In genomic region chrV:14414964-14415564, ce11 we compare ENCODE assay signal across 5 worm cellular contexts.
A peak's percentile ranks its signal among the peaks of the same experiment; 100 is the strongest.
TF ChIP-seq lines count a peak whose summit lies in the region.

TSS of gene nxf-1 (minus strand) at chrV:14415014.
TSS of gene C15H11.11 (plus strand) at chrV:14415499.

TF ChIP-seq in whole organism, L1 larva, 84 proteins besides CTCF, POLR2A, EP300 and RAD21 (continued from another document and continues in another):
- TF ChIP-seq C34B4.2 (tag; optimal IDR thresholded peaks at IDR 0.05; lab: Kevin White, UChicago): no peak
- TF ChIP-seq fos-1 (tag; optimal IDR thresholded peaks at IDR 0.05; lab: Kevin White, UChicago): peak; percentile 11
- no peak for TF ChIP-seq ztf-4 (tag; optimal IDR thresholded peaks at IDR 0.05; lab: Kevin White, UChicago)
- TF ChIP-seq nhr-28 (tag; optimal IDR thresholded peaks at IDR 0.05; lab: Kevin White, UChicago): no peak
- no peak for TF ChIP-seq aha-1 (tag; optimal IDR thresholded peaks at IDR 0.05; lab: Kevin White, UChicago)
- peak; percentile 62 for TF ChIP-seq C16A3.4 (tag; optimal IDR thresholded peaks at IDR 0.05; lab: Kevin White, UChicago)
- peak; percentile 80 for TF ChIP-seq swsn-7 (tag; optimal IDR thresholded peaks at IDR 0.05; lab: Kevin White, UChicago)
- peak; percentile 87 for TF ChIP-seq elt-2 (tag; optimal IDR thresholded peaks at IDR 0.05; lab: Kevin White, UChicago)
- TF ChIP-seq nhr-85 (tag; lab: Kevin White, UChicago): peak; percentile 79
- TF ChIP-seq hlh-17 (GFP tag; optimal IDR thresholded peaks at IDR 0.05; lab: Kevin White, UChicago; ENCODE audit: borderline replicate concordance): no peak
- TF ChIP-seq nhr-90 (tag; optimal IDR thresholded peaks at IDR 0.05; lab: Kevin White, UChicago; ENCODE audit: poor library complexity): peak; percentile 79
- TF ChIP-seq grh-1 (GFP tag; IDR thresholded peaks at IDR 0.05; lab: Robert Waterston, UW): no peak
- TF ChIP-seq mab-9 (GFP tag; IDR thresholded peaks at IDR 0.05; lab: Robert Waterston, UW): no peak
- peak; percentile 49 for TF ChIP-seq irx-1 (tag; optimal IDR thresholded peaks at IDR 0.05; lab: Kevin White, UChicago)
- peak in 1 of 2 experiments; percentile 74 for TF ChIP-seq mdl-1 (tag; optimal IDR thresholded peaks at IDR 0.05; lab: Kevin White, UChicago)
- no peak for TF ChIP-seq Y116A8C.19 (tag; optimal IDR thresholded peaks at IDR 0.05; lab: Kevin White, UChicago; ENCODE audit: borderline replicate concordance)
- peak; percentile 49 for TF ChIP-seq pax-3 (tag; optimal IDR thresholded peaks at IDR 0.05; lab: Kevin White, UChicago)
- TF ChIP-seq lin-35 (GFP tag; optimal IDR thresholded peaks at IDR 0.05; lab: Kevin White, UChicago): peak; percentile 63 to 79
- peak; percentile 75 for TF ChIP-seq nhr-19 (GFP tag; conservative IDR thresholded peaks at IDR 0.05; lab: Robert Waterston, UW)
- no peak for TF ChIP-seq nhr-237 (tag; optimal IDR thresholded peaks at IDR 0.05; lab: Kevin White, UChicago)
- peak; percentile 4 for TF ChIP-seq egl-13 (tag; optimal IDR thresholded peaks at IDR 0.05; lab: Kevin White, UChicago)
- peak; percentile 50 to 64 (median 51) for TF ChIP-seq ceh-82 (tag; optimal IDR thresholded peaks at IDR 0.05; lab: Kevin White, UChicago)
- peak; percentile 60 for TF ChIP-seq blmp-1 (tag; optimal IDR thresholded peaks at IDR 0.05; lab: Kevin White, UChicago)
- no peak for TF ChIP-seq unc-62 (GFP tag; optimal IDR thresholded peaks at IDR 0.05; lab: Kevin White, UChicago)
- peak; percentile 33 for TF ChIP-seq fkh-10 (GFP tag; optimal IDR thresholded peaks at IDR 0.05; lab: Kevin White, UChicago)
- no peak for TF ChIP-seq pag-3 (tag; optimal IDR thresholded peaks at IDR 0.05; lab: Kevin White, UChicago; ENCODE audit: borderline replicate concordance, insufficient read depth)

TF ChIP-seq in whole organism, L2 larva, 48 proteins besides CTCF, POLR2A, EP300 and RAD21 (continued from another document and continues in another):
- TF ChIP-seq ceh-16 (tag; optimal IDR thresholded peaks at IDR 0.05; lab: Kevin White, UChicago): no peak
- no peak for TF ChIP-seq ZK546.5 (tag; optimal IDR thresholded peaks at IDR 0.05; lab: Kevin White, UChicago)
- no peak for TF ChIP-seq mbf-1 (tag; optimal IDR thresholded peaks at IDR 0.05; lab: Kevin White, UChicago)
- peak; percentile 90 for TF ChIP-seq fos-1 (tag; optimal IDR thresholded peaks at IDR 0.05; lab: Kevin White, UChicago)
- TF ChIP-seq zag-1 (tag; optimal IDR thresholded peaks at IDR 0.05; lab: Kevin White, UChicago): no peak
- TF ChIP-seq sma-9 (GFP tag; optimal IDR thresholded peaks at IDR 0.05; lab: Kevin White, UChicago): peak; percentile 71
- TF ChIP-seq sma-9 (tag; optimal IDR thresholded peaks at IDR 0.05; lab: Kevin White, UChicago): no peak
- TF ChIP-seq unc-62 (GFP tag; optimal IDR thresholded peaks at IDR 0.05; lab: Kevin White, UChicago): no peak
- no peak for TF ChIP-seq aly-2 (tag; optimal IDR thresholded peaks at IDR 0.05; lab: Kevin White, UChicago)
- no peak for TF ChIP-seq dmd-4 (tag; optimal IDR thresholded peaks at IDR 0.05; lab: Kevin White, UChicago)
- no peak for TF ChIP-seq ztf-11 (tag; optimal IDR thresholded peaks at IDR 0.05; lab: Kevin White, UChicago)
- TF ChIP-seq lin-39 (tag; optimal IDR thresholded peaks at IDR 0.05; lab: Kevin White, UChicago): no peak
- peak; percentile 83 for TF ChIP-seq crh-2 (tag; optimal IDR thresholded peaks at IDR 0.05; lab: Kevin White, UChicago)
- TF ChIP-seq elt-3 (tag; optimal IDR thresholded peaks at IDR 0.05; lab: Kevin White, UChicago): no peak
- no peak for TF ChIP-seq nhr-6 (tag; optimal IDR thresholded peaks at IDR 0.05; lab: Kevin White, UChicago)
- no peak for TF ChIP-seq ceh-82 (tag; optimal IDR thresholded peaks at IDR 0.05; lab: Kevin White, UChicago)
- TF ChIP-seq mab-5 (tag; optimal IDR thresholded peaks at IDR 0.05; lab: Kevin White, UChicago): no peak
- no peak for TF ChIP-seq blmp-1 (tag; optimal IDR thresholded peaks at IDR 0.05; lab: Kevin White, UChicago; ENCODE audit: insufficient read depth)
- no peak for TF ChIP-seq elt-1 (tag; optimal IDR thresholded peaks at IDR 0.05; lab: Kevin White, UChicago)
- peak; percentile 47 for TF ChIP-seq lin-13 (GFP tag; optimal IDR thresholded peaks at IDR 0.05; lab: Kevin White, UChicago)
- TF ChIP-seq nhr-237 (tag; optimal IDR thresholded peaks at IDR 0.05; lab: Kevin White, UChicago): no peak
- TF ChIP-seq nhr-25 (tag; optimal IDR thresholded peaks at IDR 0.05; lab: Kevin White, UChicago): peak; percentile 56
- no peak for TF ChIP-seq ztf-1 (GFP tag; conservative IDR thresholded peaks at IDR 0.05; lab: Robert Waterston, UW)
- TF ChIP-seq mdl-1 (tag; optimal IDR thresholded peaks at IDR 0.05; lab: Kevin White, UChicago): peak in 1 of 2 experiments; percentile 43
- peak; percentile 19 for TF ChIP-seq snpc-4 (tag; optimal IDR thresholded peaks at IDR 0.05; lab: Kevin White, UChicago)
- TF ChIP-seq ama-1 (optimal IDR thresholded peaks at IDR 0.05; lab: Kevin White, UChicago): peak; percentile 70
- TF ChIP-seq ztf-4 (tag; optimal IDR thresholded peaks at IDR 0.05; lab: Kevin White, UChicago): no peak
- TF ChIP-seq R02D3.7 (tag; optimal IDR thresholded peaks at IDR 0.05; lab: Kevin White, UChicago): no peak

TF ChIP-seq in whole organism, L3 larva, 47 proteins besides CTCF, POLR2A, EP300 and RAD21 (continued from another document and continues in another):
- TF ChIP-seq lsy-12 (tag; optimal IDR thresholded peaks at IDR 0.05; lab: Kevin White, UChicago) (no peak), ztf-11 (tag; optimal IDR thresholded peaks at IDR 0.05; lab: Kevin White, UChicago) (no peak), nhr-43 (tag; optimal IDR thresholded peaks at IDR 0.05; lab: Kevin White, UChicago; ENCODE audit: poor library complexity, severe bottlenecking) (peak; percentile 40), sea-2 (GFP tag; optimal IDR thresholded peaks at IDR 0.05; lab: Kevin White, UChicago) (no peak), ceh-28 (tag; optimal IDR thresholded peaks at IDR 0.05; lab: Kevin White, UChicago) (peak; percentile 58), lin-39 (tag; optimal IDR thresholded peaks at IDR 0.05; lab: Kevin White, UChicago) (no peak), lin-15B (tag; optimal IDR thresholded peaks at IDR 0.05; lab: Kevin White, UChicago) (peak; percentile 56), elt-3 (tag; optimal IDR thresholded peaks at IDR 0.05; lab: Kevin White, UChicago) (no peak), nhr-77 (tag; optimal IDR thresholded peaks at IDR 0.05; lab: Kevin White, UChicago) (no peak), pqm-1 (tag; optimal IDR thresholded peaks at IDR 0.05; lab: Kevin White, UChicago) (peak; percentile 68), skn-1 (tag; optimal IDR thresholded peaks at IDR 0.05; lab: Kevin White, UChicago) (peak; percentile 28), pha-4 (tag; optimal IDR thresholded peaks at IDR 0.05; lab: Kevin White, UChicago) (peak; percentile 88), mml-1 (tag; optimal IDR thresholded peaks at IDR 0.05; lab: Kevin White, UChicago) (no peak), jun-1 (tag; optimal IDR thresholded peaks at IDR 0.05; lab: Kevin White, UChicago) (peak; percentile 79), eor-1 (tag; optimal IDR thresholded peaks at IDR 0.05; lab: Kevin White, UChicago) (no peak), nhr-23 (tag; optimal IDR thresholded peaks at IDR 0.05; lab: Kevin White, UChicago) (peak; percentile 51), ceh-82 (tag; optimal IDR thresholded peaks at IDR 0.05; lab: Kevin White, UChicago) (no peak), fkh-10 (GFP tag; optimal IDR thresholded peaks at IDR 0.05; lab: Kevin White, UChicago) (no peak), nhr-67 (tag; optimal IDR thresholded peaks at IDR 0.05; lab: Kevin White, UChicago) (no peak), nhr-237 (tag; optimal IDR thresholded peaks at IDR 0.05; lab: Kevin White, UChicago) (no peak), snpc-4 (tag; optimal IDR thresholded peaks at IDR 0.05; lab: Kevin White, UChicago) (peak; percentile 77), nfya-1 (tag; optimal IDR thresholded peaks at IDR 0.05; lab: Kevin White, UChicago; ENCODE audit: insufficient read depth) (peak; percentile 60), nhr-11 (tag; optimal IDR thresholded peaks at IDR 0.05; lab: Kevin White, UChicago) (no peak), tbx-2 (tag; optimal IDR thresholded peaks at IDR 0.05; lab: Kevin White, UChicago) (no peak), hmg-11 (tag; optimal IDR thresholded peaks at IDR 0.05; lab: Kevin White, UChicago) (peak; percentile 73), daf-12 (tag; optimal IDR thresholded peaks at IDR 0.05; lab: Kevin White, UChicago) (no peak), egl-5 (tag; optimal IDR thresholded peaks at IDR 0.05; lab: Kevin White, UChicago) (peak; percentile 79), R02D3.7 (tag; optimal IDR thresholded peaks at IDR 0.05; lab: Kevin White, UChicago) (no peak), nhr-76 (tag; optimal IDR thresholded peaks at IDR 0.05; lab: Kevin White, UChicago) (no peak)

TF ChIP-seq in whole organism, L4 larva, 104 proteins besides CTCF, POLR2A, EP300 and RAD21 (continued from another document and continues in another):
- no peak for TF ChIP-seq D1046.2 (GFP tag; IDR thresholded peaks at IDR 0.05; lab: Robert Waterston, UW)
- TF ChIP-seq Y105C5A.15 (GFP tag; IDR thresholded peaks at IDR 0.05; lab: Robert Waterston, UW): no peak
- TF ChIP-seq nhr-28 (tag; optimal IDR thresholded peaks at IDR 0.05; lab: Kevin White, UChicago): peak; percentile 50
- TF ChIP-seq nhr-41 (GFP tag; IDR thresholded peaks at IDR 0.05; lab: Robert Waterston, UW): no peak
- no peak for TF ChIP-seq zag-1 (tag; optimal IDR thresholded peaks at IDR 0.05; lab: Kevin White, UChicago)
- TF ChIP-seq ZK337.2 (GFP tag; IDR thresholded peaks at IDR 0.05; lab: Robert Waterston, UW): no peak
- TF ChIP-seq ceh-62 (tag; optimal IDR thresholded peaks at IDR 0.05; lab: Kevin White, UChicago): no peak
- peak; percentile 74 for TF ChIP-seq ztf-7 (tag; optimal IDR thresholded peaks at IDR 0.05; lab: Kevin White, UChicago)
- no peak for TF ChIP-seq daf-12 (tag; optimal IDR thresholded peaks at IDR 0.05; lab: Kevin White, UChicago)
- TF ChIP-seq pqm-1 (tag; optimal IDR thresholded peaks at IDR 0.05; lab: Kevin White, UChicago): peak; percentile 33
- no peak for TF ChIP-seq zfp-3 (GFP tag; conservative IDR thresholded peaks at IDR 0.05; lab: Robert Waterston, UW)
- no peak for TF ChIP-seq aly-2 (tag; optimal IDR thresholded peaks at IDR 0.05; lab: Kevin White, UChicago)
- TF ChIP-seq fkh-10 (GFP tag; optimal IDR thresholded peaks at IDR 0.05; lab: Kevin White, UChicago): no peak
- no peak for TF ChIP-seq egl-43 (GFP tag; IDR thresholded peaks at IDR 0.05; lab: Robert Waterston, UW)
- peak; percentile 49 for TF ChIP-seq ama-1 (optimal IDR thresholded peaks at IDR 0.05; lab: Kevin White, UChicago)
- TF ChIP-seq lin-38 (GFP tag; IDR thresholded peaks at IDR 0.05; lab: Robert Waterston, UW): peak; percentile 72
- no peak for TF ChIP-seq madf-5 (GFP tag; IDR thresholded peaks at IDR 0.05; lab: Robert Waterston, UW)
- TF ChIP-seq unc-39 (tag; optimal IDR thresholded peaks at IDR 0.05; lab: Kevin White, UChicago): no peak
- no peak for TF ChIP-seq set-16 (GFP tag; IDR thresholded peaks at IDR 0.05; lab: Robert Waterston, UW)
- TF ChIP-seq ceh-44 (GFP tag; IDR thresholded peaks at IDR 0.05; lab: Robert Waterston, UW): no peak
- TF ChIP-seq ctbp-1 (GFP tag; IDR thresholded peaks at IDR 0.05; lab: Robert Waterston, UW): no peak
- 0 out of 2 replicates have a peak, but pooled peaks have one; percentile 43 for TF ChIP-seq tra-1 (GFP tag; IDR thresholded peaks at IDR 0.05; lab: Robert Waterston, UW)
- peak; percentile 81 for TF ChIP-seq dmd-6 (GFP tag; IDR thresholded peaks at IDR 0.05; lab: Robert Waterston, UW)
- TF ChIP-seq snpc-1.2 (GFP tag; IDR thresholded peaks at IDR 0.05; lab: Robert Waterston, UW): no peak
- TF ChIP-seq lin-1 (GFP tag; IDR thresholded peaks at IDR 0.05; lab: Robert Waterston, UW): peak; percentile 62; the same call in 1 of the 2 replicates
- no peak for TF ChIP-seq ces-1 (GFP tag; optimal IDR thresholded peaks at IDR 0.05; lab: Kevin White, UChicago)
- no peak for TF ChIP-seq madf-9 (GFP tag; conservative IDR thresholded peaks at IDR 0.05; lab: Robert Waterston, UW)
- TF ChIP-seq mxl-3 (GFP tag; optimal IDR thresholded peaks at IDR 0.05; lab: Kevin White, UChicago): peak; percentile 14
- no peak for TF ChIP-seq ceh-32 (tag; optimal IDR thresholded peaks at IDR 0.05; lab: Kevin White, UChicago; ENCODE audit: poor library complexity)
- TF ChIP-seq T20F7.1 (GFP tag; optimal IDR thresholded peaks at IDR 0.05; lab: Kevin White, UChicago): peak; percentile 81
- no peak for TF ChIP-seq tag-97 (GFP tag; IDR thresholded peaks at IDR 0.05; lab: Robert Waterston, UW)
- TF ChIP-seq nhr-42 (GFP tag; IDR thresholded peaks at IDR 0.05; lab: Robert Waterston, UW): no peak

TF ChIP-seq in whole organism, young adult, 124 proteins besides CTCF, POLR2A, EP300 and RAD21 (continued from another document and continues in another):
- no peak for TF ChIP-seq mel-28 (tag; optimal IDR thresholded peaks at IDR 0.05; lab: Kevin White, UChicago; ENCODE audit: borderline replicate concordance)
- peak; percentile 39 for TF ChIP-seq lin-54 (GFP tag; optimal IDR thresholded peaks at IDR 0.05; lab: Kevin White, UChicago)
- peak; percentile 55 for TF ChIP-seq dox-1 (GFP tag; IDR thresholded peaks at IDR 0.05; lab: Robert Waterston, UW)
- no peak for TF ChIP-seq cebp-2 (GFP tag; IDR thresholded peaks at IDR 0.05; lab: Robert Waterston, UW)
- no peak for TF ChIP-seq attf-6 (GFP tag; IDR thresholded peaks at IDR 0.05; lab: Robert Waterston, UW)
- TF ChIP-seq lag-1 (GFP tag; IDR thresholded peaks at IDR 0.05; lab: Robert Waterston, UW): no peak
- TF ChIP-seq egl-18 (GFP tag; IDR thresholded peaks at IDR 0.05; lab: Robert Waterston, UW): no peak
- TF ChIP-seq hmg-1.2 (GFP tag; IDR thresholded peaks at IDR 0.05; lab: Robert Waterston, UW): no peak
- TF ChIP-seq nfya-2 (GFP tag; IDR thresholded peaks at IDR 0.05; lab: Robert Waterston, UW): no peak
- no peak for TF ChIP-seq somi-1 (GFP tag; optimal IDR thresholded peaks at IDR 0.05; lab: Kevin White, UChicago)
- TF ChIP-seq repo-1 (tag; optimal IDR thresholded peaks at IDR 0.05; lab: Kevin White, UChicago): no peak
- TF ChIP-seq B0261.1 (tag; optimal IDR thresholded peaks at IDR 0.05; lab: Kevin White, UChicago): no peak
- TF ChIP-seq cebp-1 (GFP tag; IDR thresholded peaks at IDR 0.05; lab: Robert Waterston, UW): peak; percentile 54; the same call in 1 of the 2 replicates
- TF ChIP-seq cebp-1 (tag; optimal IDR thresholded peaks at IDR 0.05; lab: Kevin White, UChicago): peak; percentile 90
- TF ChIP-seq B0336.3 (GFP tag; IDR thresholded peaks at IDR 0.05; lab: Robert Waterston, UW): peak; percentile 14; the same call in 1 of the 2 replicates
- TF ChIP-seq snpc-1.3 (tag; optimal IDR thresholded peaks at IDR 0.05; lab: Kevin White, UChicago; ENCODE audit: insufficient read depth): peak; percentile 29
- TF ChIP-seq pha-4 (tag; optimal IDR thresholded peaks at IDR 0.05; lab: Kevin White, UChicago): no peak
- TF ChIP-seq bed-1 (GFP tag; IDR thresholded peaks at IDR 0.05; lab: Robert Waterston, UW): no peak
- TF ChIP-seq aptf-2 (GFP tag; conservative IDR thresholded peaks at IDR 0.05; lab: Robert Waterston, UW): no peak
- no peak for TF ChIP-seq egrh-3 (GFP tag; IDR thresholded peaks at IDR 0.05; lab: Robert Waterston, UW)
- no peak for TF ChIP-seq rpc-1 (optimal IDR thresholded peaks at IDR 0.05; lab: Kevin White, UChicago)
- TF ChIP-seq rpc-1 (tag; optimal IDR thresholded peaks at IDR 0.05; lab: Kevin White, UChicago): no peak
- no peak for TF ChIP-seq sea-2 (GFP tag; IDR thresholded peaks at IDR 0.05; lab: Robert Waterston, UW)
- no peak for TF ChIP-seq sdz-38 (tag; optimal IDR thresholded peaks at IDR 0.05; lab: Kevin White, UChicago)
- no peak for TF ChIP-seq madf-8 (GFP tag; conservative IDR thresholded peaks at IDR 0.05; lab: Robert Waterston, UW)
- TF ChIP-seq ceh-58 (GFP tag; IDR thresholded peaks at IDR 0.05; lab: Robert Waterston, UW): no peak
- no peak for TF ChIP-seq ztf-28 (GFP tag; IDR thresholded peaks at IDR 0.05; lab: Robert Waterston, UW)
- no peak for TF ChIP-seq snpc-4 (GFP tag; optimal IDR thresholded peaks at IDR 0.05; lab: Kevin White, UChicago)
- TF ChIP-seq snpc-4 (tag; optimal IDR thresholded peaks at IDR 0.05; lab: Kevin White, UChicago): peak in 3 of 4 experiments; percentile 50 to 72 (median 61)
- no peak for TF ChIP-seq nhr-179 (tag; optimal IDR thresholded peaks at IDR 0.05; lab: Kevin White, UChicago)
- 0 out of 2 replicates have a peak, but pooled peaks have one; percentile 36 for TF ChIP-seq rcor-1 (GFP tag; IDR thresholded peaks at IDR 0.05; lab: Robert Waterston, UW)
- TF ChIP-seq efl-1 (GFP tag; optimal IDR thresholded peaks at IDR 0.05; lab: Kevin White, UChicago): no peak
- no peak for TF ChIP-seq C17E4.6 (GFP tag; IDR thresholded peaks at IDR 0.05; lab: Robert Waterston, UW)
- TF ChIP-seq nhr-80 (tag; optimal IDR thresholded peaks at IDR 0.05; lab: Kevin White, UChicago): peak; percentile 83
- no peak for TF ChIP-seq unc-130 (GFP tag; optimal IDR thresholded peaks at IDR 0.05; lab: Kevin White, UChicago)
- no peak for TF ChIP-seq ztf-22 (GFP tag; optimal IDR thresholded peaks at IDR 0.05; lab: Kevin White, UChicago)
